Worm (Caenorhabditis elegans): ENCODE data around the gene Y38C1AA.12.

DNA sequence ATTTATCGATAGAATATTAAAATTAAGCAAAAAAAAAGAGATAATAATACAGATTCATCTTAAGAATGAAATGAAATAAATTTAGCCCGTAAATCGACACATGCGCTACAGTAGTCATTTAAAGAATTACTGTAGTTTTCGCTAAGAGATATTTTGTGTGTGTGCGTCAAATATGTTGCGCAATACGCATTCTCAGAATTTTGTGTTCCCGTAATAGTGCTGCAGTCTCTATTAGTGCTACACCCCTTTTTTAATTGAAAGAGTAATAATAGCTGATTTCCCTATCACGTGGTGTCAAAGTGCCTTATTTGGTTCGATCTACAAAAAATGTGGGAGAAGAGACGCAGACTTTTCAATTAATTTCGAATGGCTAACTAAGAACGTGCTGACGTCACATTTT lies 52.2 kb downstream of the Y38C1AA.12 start:
- TF ChIP-seq med-1 (GFP tag; optimal IDR thresholded peaks at IDR 0.05; ENCODE audit: insufficient read depth) = no peak
- no peak for TF ChIP-seq ref-1 (GFP tag; conservative IDR thresholded peaks at IDR 0.05)
- TF ChIP-seq cog-1 (tag; optimal IDR thresholded peaks at IDR 0.05) = no peak
- no peak for TF ChIP-seq klf-2 (GFP tag; conservative IDR thresholded peaks at IDR 0.05)
- no peak for TF ChIP-seq flt-1 (GFP tag; IDR thresholded peaks at IDR 0.05)
- no peak for TF ChIP-seq ztf-23 (GFP tag; IDR thresholded peaks at IDR 0.05)
